Fruit fly (Drosophila melanogaster) whole organism, wandering third instar larva: Measurements from ENCODE around the gene TM9SF3.

ENCODE experiments used
- Dfd ChIP-seq: fragments of >200 bp; optimal IDR thresholded peaks from 2 replicates; lab custom pipeline; 2017; ENCODE audit warnings: missing biosample characterization, missing genetic modification characterization
- Myc ChIP-seq: fragments of >200 bp; optimal IDR thresholded peaks from 2 replicates; lab custom pipeline; 2017
- dl ChIP-seq, 2 experiments: fragments of 175-275, 200-275 bp in 1 of 2; fragments of 200-275 bp in 1 of 2; sonication (Bioruptor generic); optimal IDR thresholded peaks; lab custom pipeline; 2018; ENCODE audit warnings: mild to moderate bottlenecking in 2 of 2, missing biosample characterization in 2 of 2, missing genetic modification characterization in 2 of 2, moderate library complexity in 2 of 2; ENCODE audit not compliant: partially characterized antibody in 2 of 2, insufficient read depth in 1 of 2
- psq ChIP-seq: fragments of 200-800 bp; sonication (Bioruptor generic); optimal IDR thresholded peaks from 3 replicates; lab custom pipeline; 2017; ENCODE audit warnings: missing biosample characterization, mild to moderate bottlenecking, missing genetic modification characterization, moderate library complexity

- TF ChIP-seq psq (GFP tag; lab: Kevin White, UChicago) (no peak), Myc (lab: Kevin White, UChicago) (no peak), Dfd (GFP tag; lab: Kevin White, UChicago) (no peak), dl (GFP tag; optimal IDR thresholded peaks at IDR 0.05; lab: Kevin White, UChicago; ENCODE audit: insufficient read depth in 1 of 2, partially characterized antibody in 2 of 2) (no peak)
Measured at dm6 chr3L:5594853-5595593, 8.8 kb downstream of the TM9SF3 start, which contains the start of the genes Alp10 and Alp9.
